Worm (Caenorhabditis elegans) whole organism, L4/young adult: ENCODE measurements around the gene Y54E2A.5.

Source experiments
- W03F9.2 ChIP-seq: fragments of 150-350 bp; optimal IDR thresholded peaks from 2 replicates; lab custom pipeline; 2014; ENCODE audit warnings: missing biosample characterization, missing genetic modification characterization
- dao-5 ChIP-seq: sonication (generic microtip); optimal IDR thresholded peaks from 2 replicates; lab custom pipeline; 2016; ENCODE audit warnings: missing genotype, missing genetic modification characterization, moderate library complexity, missing compliant biosample characterization
- him-1 ChIP-seq: sonication (generic microtip); optimal IDR thresholded peaks from 2 replicates; lab custom pipeline; 2016; ENCODE audit warnings: missing genotype, missing genetic modification reagents, missing genetic modification characterization, missing compliant biosample characterization

The Y54E2A.5 gene

DNA sequence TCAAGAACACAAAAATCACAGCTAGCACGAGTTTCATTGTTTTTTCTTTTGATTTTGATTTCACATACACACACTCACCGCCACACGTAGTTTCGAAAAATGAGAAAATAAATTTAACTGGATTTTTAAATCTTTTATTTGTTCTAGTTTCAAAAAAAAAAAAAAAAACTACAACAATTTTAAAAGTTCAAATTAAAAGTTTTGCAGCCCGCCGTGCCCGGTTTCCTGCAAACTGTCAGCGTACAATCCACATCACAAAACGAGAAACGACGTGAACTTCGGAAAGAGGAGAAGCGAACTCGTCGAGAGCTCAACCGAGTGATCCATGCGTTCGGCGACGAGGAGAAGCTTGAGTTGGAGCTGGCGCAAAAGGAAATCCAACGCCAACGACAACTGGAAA lies at the start of gene Y54E2A.5:
Y54E2A.5 (minus strand) TSS at position 101 of the 400 bp plus-strand sequence.
- TF ChIP-seq W03F9.2 (tag; lab: Kevin White, UChicago) (no peak), dao-5 (tag; lab: Kevin White, UChicago) (no peak), him-1 (tag; lab: Kevin White, UChicago) (no peak)

DNA sequence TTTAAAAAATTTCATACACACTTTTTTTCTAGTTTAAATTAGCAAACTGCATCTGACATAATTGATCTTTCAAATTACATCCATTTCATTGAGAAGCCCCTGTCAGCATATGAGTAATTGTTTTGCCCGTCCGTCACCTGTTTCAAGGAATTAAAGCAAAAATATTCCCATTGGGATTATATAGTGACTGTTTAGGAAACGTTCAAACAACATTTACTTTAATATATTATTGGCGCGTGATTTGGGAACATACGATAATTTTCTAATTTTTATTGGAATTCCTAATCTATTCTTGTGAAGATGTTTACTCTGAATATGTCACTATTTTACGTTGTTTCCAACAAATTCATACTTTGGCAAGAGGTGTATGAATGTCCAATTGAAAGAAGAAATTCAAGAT lies 48.1 kb upstream of the Y54E2A.5 start, which contains the start of gene srt-11:
srt-11 (plus strand) TSS at position 301 of the 400 bp plus-strand sequence.
- TF ChIP-seq dao-5 (tag; lab: Kevin White, UChicago) (no peak), him-1 (tag; lab: Kevin White, UChicago) (no peak), W03F9.2 (tag; lab: Kevin White, UChicago) (no peak)

DNA sequence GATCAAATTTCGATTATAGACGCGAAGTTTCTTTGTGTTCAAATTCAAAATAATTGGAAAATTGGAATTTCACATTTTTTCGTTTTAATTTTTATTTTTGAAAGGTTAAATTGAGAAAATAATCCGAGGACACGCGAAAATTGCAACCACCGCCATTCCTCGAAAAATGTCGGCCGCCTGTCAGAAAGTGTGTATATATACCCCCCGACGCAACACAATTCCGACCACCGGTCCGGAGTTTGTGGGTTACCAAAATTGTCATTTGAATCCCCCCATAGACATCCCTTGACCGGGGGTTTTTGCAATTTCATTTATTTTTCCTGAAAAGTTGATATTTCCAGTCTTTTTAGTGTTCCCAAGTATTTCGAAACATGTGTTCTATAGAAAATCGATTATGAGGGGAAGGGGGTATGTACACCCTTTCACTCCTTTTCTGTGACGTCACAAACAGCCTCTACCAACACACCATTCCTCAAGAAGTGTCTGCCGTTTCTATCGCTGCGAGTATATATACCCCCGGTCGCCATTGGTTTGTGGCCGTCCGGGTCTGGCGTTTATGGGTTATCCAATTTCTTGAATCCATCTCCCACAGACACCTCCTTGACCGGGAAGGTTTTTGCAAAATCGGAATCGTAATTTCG lies 46.8 kb upstream of the Y54E2A.5 start, which contains the start of gene W01D2.3:
W01D2.3 (minus strand) TSS at position 51 of the 641 bp plus-strand sequence.
- peak; percentile 32 for TF ChIP-seq him-1 (tag; lab: Kevin White, UChicago)
- TF ChIP-seq W03F9.2 (tag; lab: Kevin White, UChicago) = peak; percentile 33
- peak; percentile 71 for TF ChIP-seq dao-5 (tag; lab: Kevin White, UChicago)

DNA sequence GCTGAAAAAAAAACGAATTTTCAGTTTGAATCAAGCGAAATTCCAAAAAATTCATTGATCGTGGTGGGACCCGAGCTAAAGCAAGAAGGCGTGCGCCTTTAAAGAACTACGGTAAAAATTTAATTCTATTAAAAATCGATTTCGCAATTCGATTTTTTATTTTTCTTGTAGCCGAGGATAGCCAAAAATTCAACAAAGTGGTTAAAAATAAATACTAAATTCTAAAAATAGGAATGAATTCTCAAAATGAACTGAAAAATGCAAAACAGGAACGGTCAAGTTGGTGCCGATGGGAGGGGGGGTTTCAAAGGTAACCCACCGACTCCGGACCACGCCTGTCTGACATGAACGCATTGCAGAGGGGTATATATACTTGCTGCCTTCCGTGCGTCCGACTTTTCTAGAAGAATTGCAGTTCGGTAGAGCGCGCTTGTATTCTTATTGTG lies 43.5 kb upstream of the Y54E2A.5 start:
- no peak for TF ChIP-seq W03F9.2 (tag; lab: Kevin White, UChicago)
- TF ChIP-seq him-1 (tag; lab: Kevin White, UChicago) = peak; percentile 5

DNA sequence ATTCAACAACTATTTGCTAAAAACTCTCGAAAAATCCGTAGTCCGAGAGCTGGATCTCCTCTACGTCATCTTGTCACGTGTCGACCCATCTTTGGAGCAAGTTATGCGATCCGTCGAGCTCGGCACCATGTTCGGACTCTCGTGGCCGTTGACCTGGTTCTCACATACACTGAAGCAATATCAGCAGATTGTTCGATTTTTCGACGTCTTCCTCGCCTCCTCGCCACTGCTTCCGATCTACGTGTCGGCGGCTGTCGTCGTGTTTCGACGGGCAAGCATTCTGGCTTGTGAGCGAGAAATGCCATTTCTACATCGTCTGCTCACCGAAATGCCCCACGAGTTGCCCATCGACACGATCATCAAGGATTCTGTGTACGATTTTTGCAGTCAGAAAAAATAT lies 41.8 kb upstream of the Y54E2A.5 start:
- TF ChIP-seq dao-5 (tag; lab: Kevin White, UChicago) (no peak), him-1 (tag; lab: Kevin White, UChicago) (no peak), W03F9.2 (tag; lab: Kevin White, UChicago) (no peak)

DNA sequence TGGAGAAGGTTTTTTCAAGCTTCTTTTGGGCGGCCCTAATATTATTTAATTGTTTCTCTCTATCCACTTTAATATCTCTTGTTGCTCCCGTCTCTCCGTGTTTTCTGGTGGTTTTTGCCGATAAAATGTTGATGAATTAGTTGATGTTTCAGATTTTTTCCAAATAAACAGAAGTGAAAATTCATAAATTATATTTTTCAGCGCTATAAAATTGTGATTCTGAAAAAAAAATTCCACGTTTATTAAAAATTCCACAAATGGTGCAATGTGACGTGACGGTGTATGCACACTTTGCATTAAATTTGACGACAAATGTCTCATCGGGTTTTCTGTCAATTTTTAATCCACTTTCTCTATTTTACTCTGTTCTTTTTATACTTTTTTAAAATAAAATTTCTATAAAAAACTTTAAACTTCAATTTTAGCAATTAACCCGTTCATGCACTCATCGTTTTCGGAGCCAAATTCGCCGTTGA lies 40.5 kb upstream of the Y54E2A.5 start, which contains the start of gene tbc-20:
tbc-20 (plus strand) TSS at position 426 of the 476 bp plus-strand sequence.
- TF ChIP-seq dao-5 (tag; lab: Kevin White, UChicago) (no peak), W03F9.2 (tag; lab: Kevin White, UChicago) (peak; percentile 37), him-1 (tag; lab: Kevin White, UChicago) (no peak)

DNA sequence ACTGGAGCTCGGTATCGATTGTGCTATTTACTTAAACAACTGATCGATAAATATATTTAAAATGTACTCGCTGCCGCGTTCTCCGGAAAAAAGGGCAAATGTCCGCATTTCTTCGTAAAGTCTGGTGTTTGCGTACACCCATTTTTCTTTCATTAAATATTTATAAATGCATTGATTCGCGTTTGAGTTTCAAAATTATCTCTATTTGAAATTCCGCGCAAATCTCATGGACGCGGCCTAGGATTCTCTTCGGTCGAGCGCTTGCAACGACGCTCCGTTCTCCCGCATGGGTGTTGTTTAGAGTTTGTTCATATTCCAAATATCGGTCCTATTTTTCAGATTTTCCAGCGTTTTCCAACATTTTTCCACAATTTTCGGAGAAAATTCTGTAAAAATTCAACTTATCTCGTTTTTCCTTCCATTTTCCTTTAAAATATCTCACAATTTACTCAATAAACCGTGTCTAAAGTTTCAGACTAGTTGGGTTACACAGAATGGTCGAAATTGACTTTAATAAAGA lies 37.4 kb upstream of the Y54E2A.5 start, which contains the start of gene eif-3.B:
eif-3.B (plus strand) TSS at position 470 of the 520 bp plus-strand sequence.
- peak; percentile 42 for TF ChIP-seq him-1 (tag; lab: Kevin White, UChicago)
- peak; percentile 83 for TF ChIP-seq W03F9.2 (tag; lab: Kevin White, UChicago)
- no peak for TF ChIP-seq dao-5 (tag; lab: Kevin White, UChicago)

DNA sequence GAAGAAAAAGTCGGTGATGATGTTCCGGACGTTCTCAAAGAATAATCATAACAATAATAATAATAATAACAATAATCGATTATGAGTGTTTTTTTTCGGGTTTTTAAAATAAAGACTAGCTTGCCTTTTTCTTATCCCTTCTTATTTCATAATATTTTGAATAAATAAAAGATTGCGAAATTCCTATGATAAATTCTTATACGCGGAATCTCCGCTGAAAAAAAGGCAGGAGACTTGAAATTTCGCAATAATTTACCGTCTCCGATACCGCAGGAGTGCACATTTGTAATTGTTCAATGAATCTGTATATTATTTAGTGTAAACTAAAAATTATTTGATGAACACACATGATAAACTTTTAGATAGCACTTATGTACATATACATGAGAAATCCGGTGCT lies 34.9 kb upstream of the Y54E2A.5 start:
- TF ChIP-seq dao-5 (tag; lab: Kevin White, UChicago) (no peak), W03F9.2 (tag; lab: Kevin White, UChicago) (no peak), him-1 (tag; lab: Kevin White, UChicago) (no peak)

DNA sequence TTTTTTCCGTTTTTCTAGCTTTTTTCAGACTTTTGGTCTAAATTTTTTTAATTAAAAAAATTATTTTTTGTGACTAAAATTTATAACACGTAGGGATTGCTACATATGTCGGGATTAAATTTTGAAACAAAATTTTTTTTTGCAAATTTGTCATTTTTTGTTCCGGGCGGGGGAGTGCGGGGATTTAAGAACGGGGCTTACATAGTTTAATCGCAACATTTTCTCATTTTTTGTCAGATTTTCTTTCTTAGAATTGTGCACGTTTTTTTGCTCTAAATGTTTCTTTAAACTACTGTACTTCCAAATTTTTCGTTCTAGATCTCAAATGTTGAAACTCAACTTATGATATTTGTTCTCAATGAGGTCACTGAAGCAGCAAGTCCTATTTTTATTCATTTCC lies 33.1 kb upstream of the Y54E2A.5 start, which contains the start of gene Y54E2A.10:
Y54E2A.10 (plus strand) TSS at position 301 of the 400 bp plus-strand sequence.
- TF ChIP-seq him-1 (tag; lab: Kevin White, UChicago) (no peak), W03F9.2 (tag; lab: Kevin White, UChicago) (no peak), dao-5 (tag; lab: Kevin White, UChicago) (no peak)

DNA sequence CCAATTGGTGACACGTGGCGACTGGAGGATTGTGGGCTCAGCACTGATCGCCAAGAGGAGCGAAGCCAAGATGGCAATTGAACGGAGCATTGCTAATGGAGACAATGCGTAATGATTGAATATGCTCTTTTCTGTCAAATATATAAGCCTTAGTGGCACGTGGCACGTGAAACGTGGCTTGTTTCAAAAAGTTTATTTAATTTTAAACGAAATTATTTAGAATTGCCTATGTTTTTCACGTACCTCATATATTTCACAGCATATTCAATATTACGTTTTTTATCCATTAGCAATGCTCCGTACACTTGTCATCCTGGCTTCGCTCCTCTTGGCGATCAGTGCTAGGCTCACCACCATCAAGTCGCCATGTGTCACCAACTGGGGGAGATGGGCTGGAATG lies 28.3 kb upstream of the Y54E2A.5 start, which contains the start of gene Y54E2A.9:
Y54E2A.9 (minus strand) TSS at position 101 of the 400 bp plus-strand sequence.
- no peak for TF ChIP-seq W03F9.2 (tag; lab: Kevin White, UChicago)
- no peak for TF ChIP-seq him-1 (tag; lab: Kevin White, UChicago)
- no peak for TF ChIP-seq dao-5 (tag; lab: Kevin White, UChicago)

DNA sequence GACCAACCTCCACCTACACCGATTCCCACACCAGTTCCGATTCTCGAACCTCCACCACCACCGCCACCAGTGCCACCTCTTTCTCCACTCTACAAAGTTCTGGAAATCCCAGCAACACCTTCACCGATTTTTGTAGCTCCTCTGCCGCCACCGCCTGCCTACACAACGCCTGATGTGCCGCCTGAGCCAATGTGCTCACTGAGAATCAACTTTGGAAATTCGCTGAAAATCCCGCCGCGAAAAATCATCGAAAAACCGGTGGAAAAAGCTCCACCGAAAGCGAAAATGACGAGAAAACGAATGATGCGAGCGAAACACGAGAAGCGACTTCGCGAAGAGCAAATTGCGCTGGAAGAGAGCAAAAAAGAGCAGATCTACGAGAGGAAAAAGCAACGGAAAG lies 22.2 kb upstream of the Y54E2A.5 start:
- TF ChIP-seq dao-5 (tag; lab: Kevin White, UChicago) (no peak), W03F9.2 (tag; lab: Kevin White, UChicago) (no peak)

DNA sequence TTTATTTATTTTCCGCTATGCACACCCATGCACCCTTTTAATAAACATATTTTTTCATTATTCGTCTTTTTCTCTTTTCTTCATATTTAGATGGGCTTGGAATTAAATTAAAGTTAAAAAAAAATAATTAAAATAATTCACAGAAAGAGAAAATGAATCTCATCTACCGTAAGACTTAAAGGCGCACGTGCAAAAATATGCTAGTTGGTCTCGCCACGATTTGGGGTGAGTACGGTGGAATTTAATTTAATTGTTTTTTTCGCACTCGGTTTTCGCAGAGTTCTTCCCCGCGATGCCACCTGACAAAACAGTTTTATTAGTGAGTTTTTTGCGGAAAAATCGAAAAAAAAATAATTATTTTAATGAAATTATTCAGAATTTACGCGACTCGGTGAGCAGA lies 20.5 kb upstream of the Y54E2A.5 start, which contains the start of gene Y54E2A.8:
Y54E2A.8 (plus strand) TSS at position 254 of the 400 bp plus-strand sequence.
- TF ChIP-seq W03F9.2 (tag; lab: Kevin White, UChicago) = no peak
- TF ChIP-seq dao-5 (tag; lab: Kevin White, UChicago) = no peak
- no peak for TF ChIP-seq him-1 (tag; lab: Kevin White, UChicago)
